Worm (Caenorhabditis elegans) whole organism, mixed stage, embryonic: ENCODE results near the gene spig-7.

Experiments used
- ceh-43 ChIP-seq: fragments of 200-800 bp; sonication (Bioruptor generic); optimal IDR thresholded peaks from 2 replicates; lab custom pipeline; 2018; ENCODE audit warnings: mild to moderate bottlenecking, missing genetic modification characterization, moderate library complexity, missing compliant biosample characterization
- ceh-83 ChIP-seq: fragments of 200-800 bp; sonication (Bioruptor generic); optimal IDR thresholded peaks from 2 replicates; lab custom pipeline; 2018; ENCODE audit warnings: mild to moderate bottlenecking, missing genetic modification characterization, missing compliant biosample characterization
- flh-1 ChIP-seq: fragments of 200-800 bp; sonication (Bioruptor generic); optimal IDR thresholded peaks from 2 replicates; lab custom pipeline; 2018; ENCODE audit warnings: mild to moderate bottlenecking, missing genetic modification characterization, moderate library complexity, missing compliant biosample characterization
- unc-62 ChIP-seq: fragments of 150-350 bp; optimal IDR thresholded peaks from 2 replicates; lab custom pipeline; 2014; ENCODE audit warnings: missing biosample characterization, missing genetic modification reagents, missing genetic modification characterization

ce11 chrV:1480841-1481240 is 13.7 kb upstream of the spig-7 start:
- TF ChIP-seq ceh-43 (no peak), unc-62 (no peak), ceh-83 (GFP tag; lab: Kevin White, UChicago) (no peak), flh-1 (GFP tag; lab: Kevin White, UChicago) (no peak)
